Fruit fly (Drosophila melanogaster): Measurements from ENCODE around the gene MED6.
A peak's percentile ranks its signal among the peaks of the same experiment; 100 is the strongest.

Gene MED6

DNA sequence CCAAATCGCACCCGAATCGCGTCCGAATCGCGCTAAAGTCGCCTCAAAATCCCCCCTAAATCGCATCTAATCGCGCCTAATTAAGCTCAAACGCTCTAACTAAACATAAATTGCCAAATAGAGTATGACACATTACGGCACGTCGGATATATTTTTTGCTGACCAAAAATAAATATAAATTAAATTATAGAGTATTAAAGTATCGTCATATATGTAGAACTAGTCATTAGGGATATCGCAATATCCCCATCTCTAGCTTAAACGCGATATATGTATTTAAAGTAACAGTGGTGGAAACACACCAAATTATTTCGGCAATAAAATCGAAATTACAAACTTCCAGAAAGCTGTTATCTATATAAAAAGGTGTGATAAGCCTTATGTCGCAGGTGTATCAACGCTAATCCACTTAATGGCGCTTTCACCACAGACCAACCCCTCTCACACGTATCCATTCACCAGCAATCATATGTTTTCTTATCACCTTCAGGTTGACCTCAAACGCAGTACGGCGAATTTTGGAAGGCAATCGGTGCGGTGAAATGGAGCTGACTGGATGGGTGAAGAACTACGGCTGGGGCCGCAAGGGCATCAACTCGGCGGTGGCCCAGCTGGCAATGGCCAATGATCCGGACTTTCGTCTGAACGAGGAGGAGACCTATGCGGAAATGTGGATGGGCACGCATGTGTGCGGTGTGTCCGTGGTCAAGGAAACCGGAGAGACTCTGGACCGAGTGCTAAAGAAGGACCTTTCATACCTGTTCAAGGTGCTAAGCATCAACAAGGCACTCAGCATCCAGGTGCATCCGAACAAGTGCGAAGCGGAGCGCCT, 9.2 kb downstream of the MED6 start, which contains the start of gene Mpi (continued):
- no peak for TF ChIP-seq CTCF (GFP tag; optimal IDR thresholded peaks at IDR 0.05)
- no peak for TF ChIP-seq BtbVII (GFP tag; optimal IDR thresholded peaks at IDR 0.05)
- TF ChIP-seq cg (GFP tag; optimal IDR thresholded peaks at IDR 0.05): no peak
- TF ChIP-seq Hr39 (optimal IDR thresholded peaks at IDR 0.05): no peak
- peak; percentile 19 for TF ChIP-seq fd96Cb (tag; optimal IDR thresholded peaks at IDR 0.05)
- TF ChIP-seq fu2 (GFP tag; optimal IDR thresholded peaks at IDR 0.05): no peak
- no peak for TF ChIP-seq repo (GFP tag; optimal IDR thresholded peaks at IDR 0.05)
- TF ChIP-seq tin (GFP tag; optimal IDR thresholded peaks at IDR 0.05): no peak
- TF ChIP-seq CG5180 (GFP tag; optimal IDR thresholded peaks at IDR 0.05): no peak
- peak; percentile 56 for TF ChIP-seq CG34376 (GFP tag; optimal IDR thresholded peaks at IDR 0.05)
- TF ChIP-seq Rfx (GFP tag; IDR thresholded peaks at IDR 0.05): peak; percentile 43
- TF ChIP-seq bab2 (GFP tag; optimal IDR thresholded peaks at IDR 0.05): no peak
- peak; percentile 60 for TF ChIP-seq CG1603 (tag; optimal IDR thresholded peaks at IDR 0.05)
- TF ChIP-seq CG2875 (GFP tag; optimal IDR thresholded peaks at IDR 0.05): peak; percentile 14
- TF ChIP-seq CG15514 (GFP tag; optimal IDR thresholded peaks at IDR 0.05): peak; percentile 43
- TF ChIP-seq CG31365 (tag; optimal IDR thresholded peaks at IDR 0.05): no peak
- 0 out of 2 replicates have a peak, but pooled peaks have one; percentile 22 for TF ChIP-seq CG14014 (GFP tag; IDR thresholded peaks at IDR 0.05)
- no peak for TF ChIP-seq ken (GFP tag; IDR thresholded peaks at IDR 0.05)
- TF ChIP-seq CG7963 (GFP tag; IDR thresholded peaks at IDR 0.05; ENCODE audit: partially characterized antibody): no peak
- no peak for TF ChIP-seq Six4 (GFP tag; optimal IDR thresholded peaks at IDR 0.05)
- no peak for TF ChIP-seq Asciz (GFP tag; optimal IDR thresholded peaks at IDR 0.05)
- TF ChIP-seq Usf (GFP tag; optimal IDR thresholded peaks at IDR 0.05): no peak
- no peak for TF ChIP-seq CG3847 (GFP tag; IDR thresholded peaks at IDR 0.05)
- TF ChIP-seq NfI (GFP tag; optimal IDR thresholded peaks at IDR 0.05): no peak
- TF ChIP-seq CG2202 (tag; optimal IDR thresholded peaks at IDR 0.05): no peak
- TF ChIP-seq ewg (GFP tag; optimal IDR thresholded peaks at IDR 0.05): no peak
- peak; percentile 78 for TF ChIP-seq zen (tag; optimal IDR thresholded peaks at IDR 0.05)
- peak; percentile 29 for TF ChIP-seq CG12942 (GFP tag; optimal IDR thresholded peaks at IDR 0.05)
- peak; percentile 56 for TF ChIP-seq sug (tag; optimal IDR thresholded peaks at IDR 0.05)
- no peak for TF ChIP-seq CG15479 (GFP tag; optimal IDR thresholded peaks at IDR 0.05)
- TF ChIP-seq B-H2 (GFP tag; optimal IDR thresholded peaks at IDR 0.05): peak; percentile 36
- no peak for TF ChIP-seq slp2 (GFP tag; optimal IDR thresholded peaks at IDR 0.05)
- TF ChIP-seq crp (GFP tag; optimal IDR thresholded peaks at IDR 0.05): peak in 1 of 2 experiments; percentile 79
- 0 out of 2 replicates have a peak, but pooled peaks have one; percentile 17 for TF ChIP-seq CG11247 (GFP tag; IDR thresholded peaks at IDR 0.05)
- TF ChIP-seq br (optimal IDR thresholded peaks at IDR 0.05): no peak
- no peak for TF ChIP-seq Jarid2 (GFP tag; optimal IDR thresholded peaks at IDR 0.05)
- no peak for TF ChIP-seq CG7786 (GFP tag; optimal IDR thresholded peaks at IDR 0.05)
- no peak for TF ChIP-seq dan (GFP tag; IDR thresholded peaks at IDR 0.05)
- TF ChIP-seq crol (GFP tag; IDR thresholded peaks at IDR 0.05): no peak
- TF ChIP-seq CHES-1-like (GFP tag; optimal IDR thresholded peaks at IDR 0.05): no peak
- TF ChIP-seq danr (GFP tag; IDR thresholded peaks at IDR 0.05): no peak
- TF ChIP-seq Dek (tag; optimal IDR thresholded peaks at IDR 0.05): no peak
- peak in 1 of 3 experiments; percentile 49 for TF ChIP-seq Stat92E (GFP tag; optimal IDR thresholded peaks at IDR 0.05)
- no peak for TF ChIP-seq zen2 (GFP tag; IDR thresholded peaks at IDR 0.05; ENCODE audit: partially characterized antibody)
- TF ChIP-seq tap (tag; optimal IDR thresholded peaks at IDR 0.05): no peak
- TF ChIP-seq lilli (GFP tag; optimal IDR thresholded peaks at IDR 0.05): peak; percentile 37
- TF ChIP-seq CG12391 (tag; optimal IDR thresholded peaks at IDR 0.05): peak; percentile 50
- no peak for TF ChIP-seq CG10959 (GFP tag; IDR thresholded peaks at IDR 0.05)
- TF ChIP-seq CG30020 (tag; optimal IDR thresholded peaks at IDR 0.05): peak; percentile 70
- no peak for TF ChIP-seq trh (GFP tag; optimal IDR thresholded peaks at IDR 0.05)
